Worm (Caenorhabditis elegans): ENCODE data around the gene sri-9.

- TF ChIP-seq unc-62 (GFP tag; optimal IDR thresholded peaks at IDR 0.05) (no peak), ceh-28 (tag; optimal IDR thresholded peaks at IDR 0.05) (no peak), ama-1 (optimal IDR thresholded peaks at IDR 0.05) (no peak), jun-1 (tag; optimal IDR thresholded peaks at IDR 0.05) (no peak), aly-2 (tag; optimal IDR thresholded peaks at IDR 0.05) (no peak), ZK546.5 (tag; optimal IDR thresholded peaks at IDR 0.05) (no peak), elt-2 (tag; optimal IDR thresholded peaks at IDR 0.05) (no peak), nhr-76 (tag; optimal IDR thresholded peaks at IDR 0.05) (no peak), unc-39 (tag; optimal IDR thresholded peaks at IDR 0.05) (no peak), fos-1 (tag; optimal IDR thresholded peaks at IDR 0.05) (no peak)
These were observed 34.6 kb downstream of the sri-9 start, which contains the start of gene srz-94 for ce11 chrV:17035850-17036249.

Data from whole organism, L3 larva.